Worm (Caenorhabditis elegans): ENCODE measurements around the gene srbc-79.

- TF ChIP-seq ama-1 (optimal IDR thresholded peaks at IDR 0.05) (peak; percentile 39), unc-62 (GFP tag; optimal IDR thresholded peaks at IDR 0.05) (no peak), elt-1 (tag; optimal IDR thresholded peaks at IDR 0.05) (no peak), tbx-2 (tag; optimal IDR thresholded peaks at IDR 0.05) (no peak), skn-1 (tag; optimal IDR thresholded peaks at IDR 0.05) (no peak), jun-1 (tag; optimal IDR thresholded peaks at IDR 0.05) (no peak), nhr-76 (tag; optimal IDR thresholded peaks at IDR 0.05) (no peak), nhr-77 (tag; optimal IDR thresholded peaks at IDR 0.05) (no peak)
These were observed 6.7 kb upstream of the srbc-79 start, which contains the start of gene dct-16 for ce11 chrV:20498980-20499379.
